Fruit fly (Drosophila melanogaster): Measurements from ENCODE around the gene vn.

The vn gene

dm6 chr3L:5764922-5765843 lies 80.3 kb downstream of the vn start, which contains the start of gene CG10576 (continued):
- TF ChIP-seq CG14667 (GFP tag; IDR thresholded peaks at IDR 0.05) (no peak), lov (optimal IDR thresholded peaks at IDR 0.05) (no peak), lov (GFP tag; IDR thresholded peaks at IDR 0.05) (no peak), pho (GFP tag; optimal IDR thresholded peaks at IDR 0.05) (no peak), Atf6 (GFP tag; IDR thresholded peaks at IDR 0.05) (no peak), CG14710 (tag; optimal IDR thresholded peaks at IDR 0.05) (peak; percentile 78), CG6654 (GFP tag; optimal IDR thresholded peaks at IDR 0.05) (no peak), CG32772 (GFP tag; IDR thresholded peaks at IDR 0.05) (no peak), CG9609 (GFP tag; optimal IDR thresholded peaks at IDR 0.05) (no peak), amos (GFP tag; IDR thresholded peaks at IDR 0.05; ENCODE audit: partially characterized antibody) (peak; percentile 58), CG5180 (GFP tag; optimal IDR thresholded peaks at IDR 0.05) (no peak), CG4617 (GFP tag; optimal IDR thresholded peaks at IDR 0.05; ENCODE audit: borderline replicate concordance) (no peak), CG3407 (GFP tag; optimal IDR thresholded peaks at IDR 0.05) (no peak), CG17802 (tag; optimal IDR thresholded peaks at IDR 0.05) (no peak), zf30C (GFP tag; optimal IDR thresholded peaks at IDR 0.05) (no peak), Fer1 (GFP tag; optimal IDR thresholded peaks at IDR 0.05) (no peak), Hr39 (optimal IDR thresholded peaks at IDR 0.05) (no peak), CG12219 (GFP tag; optimal IDR thresholded peaks at IDR 0.05) (no peak), CG6272 (GFP tag; IDR thresholded peaks at IDR 0.05) (no peak), CG17186 (GFP tag; optimal IDR thresholded peaks at IDR 0.05) (peak; percentile 39), Jarid2 (GFP tag; optimal IDR thresholded peaks at IDR 0.05) (no peak), NfI (GFP tag; optimal IDR thresholded peaks at IDR 0.05) (no peak), cato (GFP tag; optimal IDR thresholded peaks at IDR 0.05; ENCODE audit: borderline replicate concordance) (no peak), br (optimal IDR thresholded peaks at IDR 0.05) (no peak), tgo (GFP tag; IDR thresholded peaks at IDR 0.05) (no peak), CG8359 (GFP tag; optimal IDR thresholded peaks at IDR 0.05; ENCODE audit: borderline replicate concordance) (no peak), knrl (GFP tag; IDR thresholded peaks at IDR 0.05; ENCODE audit: partially characterized antibody) (peak; percentile 79), Oli (tag; optimal IDR thresholded peaks at IDR 0.05) (no peak), Sry-δ (GFP tag; optimal IDR thresholded peaks at IDR 0.05) (peak; percentile 68), CG6175 (GFP tag; IDR thresholded peaks at IDR 0.05) (no peak), CG7372 (GFP tag; IDR thresholded peaks at IDR 0.05) (no peak), wdn (GFP tag; IDR thresholded peaks at IDR 0.05) (no peak), Lpt (GFP tag; optimal IDR thresholded peaks at IDR 0.05) (no peak), ham (GFP tag; IDR thresholded peaks at IDR 0.05) (no peak), vvl (GFP tag; IDR thresholded peaks at IDR 0.05) (0 out of 2 replicates have a peak, but pooled peaks have one; percentile 23), CG1529 (GFP tag; optimal IDR thresholded peaks at IDR 0.05) (no peak), bsh (GFP tag; optimal IDR thresholded peaks at IDR 0.05) (no peak), zen2 (GFP tag; IDR thresholded peaks at IDR 0.05; ENCODE audit: partially characterized antibody) (no peak), CG6813 (GFP tag; optimal IDR thresholded peaks at IDR 0.05) (no peak), org-1 (GFP tag; optimal IDR thresholded peaks at IDR 0.05) (no peak), seq (GFP tag; IDR thresholded peaks at IDR 0.05) (no peak), CG4854 (GFP tag; optimal IDR thresholded peaks at IDR 0.05) (no peak), CG32767 (GFP tag; IDR thresholded peaks at IDR 0.05) (no peak), Drgx (GFP tag; IDR thresholded peaks at IDR 0.05) (no peak), CG10321 (GFP tag; IDR thresholded peaks at IDR 0.05) (no peak), kay (GFP tag; optimal IDR thresholded peaks at IDR 0.05) (no peak), chn (GFP tag; optimal IDR thresholded peaks at IDR 0.05) (no peak), chinmo (GFP tag; IDR thresholded peaks at IDR 0.05; ENCODE audit: partially characterized antibody) (0 out of 4 replicates have a peak, but pooled peaks have one; percentile 67), BEAF-32 (GFP tag; optimal IDR thresholded peaks at IDR 0.05) (peak; percentile 91), CTCF (GFP tag; optimal IDR thresholded peaks at IDR 0.05) (peak; percentile 78)

Measured in whole organism, embryonic.